Worm (Caenorhabditis elegans): ENCODE measurements around the gene gsnl-1.

- TF ChIP-seq unc-62 (GFP tag; optimal IDR thresholded peaks at IDR 0.05) (no peak), F39B2.1 (GFP tag; IDR thresholded peaks at IDR 0.05) (no peak), dpl-1 (GFP tag; optimal IDR thresholded peaks at IDR 0.05) (no peak), mel-28 (tag; optimal IDR thresholded peaks at IDR 0.05; ENCODE audit: borderline replicate concordance) (no peak), repo-1 (tag; optimal IDR thresholded peaks at IDR 0.05) (no peak), him-1 (tag; optimal IDR thresholded peaks at IDR 0.05) (no peak), pbrm-1 (GFP tag; IDR thresholded peaks at IDR 0.05) (no peak)
Measured at ce11 chrV:9451485-9451884, 45.4 kb upstream of the gsnl-1 start.

Measured in whole organism, young adult.